Worm (Caenorhabditis elegans) whole organism, mixed stage, embryonic: ENCODE measurements around the gene K01B6.3.

Experiments used
- bed-3 ChIP-seq: fragments of 200-800 bp; sonication (Bioruptor generic); optimal IDR thresholded peaks from 3 replicates; lab custom pipeline; 2018; ENCODE audit warnings: mild to moderate bottlenecking, missing genetic modification characterization, moderate library complexity, missing compliant biosample characterization
- blmp-1 ChIP-seq: fragments of 150-350 bp; optimal IDR thresholded peaks from 2 replicates; lab custom pipeline; 2014; ENCODE audit warnings: missing biosample characterization, missing genetic modification characterization
- ces-1 ChIP-seq: fragments of 150-350 bp; optimal IDR thresholded peaks from 2 replicates; lab custom pipeline; 2014; ENCODE audit warnings: missing biosample characterization, missing genetic modification reagents, missing genetic modification characterization
- lsy-2 ChIP-seq: fragments of 150-350 bp; optimal IDR thresholded peaks from 2 replicates; lab custom pipeline; 2014; ENCODE audit warnings: missing biosample characterization, missing genetic modification characterization
- mep-1 ChIP-seq: fragments of 150-350 bp; optimal IDR thresholded peaks from 2 replicates; lab custom pipeline; 2017; ENCODE audit warnings: missing biosample characterization, missing genetic modification reagents, missing genetic modification characterization, inconsistent platforms
- mls-2 ChIP-seq: sonication (generic microtip); optimal IDR thresholded peaks from 2 replicates; lab custom pipeline; 2016; ENCODE audit warnings: mild to moderate bottlenecking, missing genetic modification characterization, moderate library complexity, missing compliant biosample characterization
- nhr-28 ChIP-seq: fragments of 150-350 bp; optimal IDR thresholded peaks from 2 replicates; lab custom pipeline; 2014; ENCODE audit warnings: missing biosample characterization, missing genetic modification characterization
- nhr-76 ChIP-seq: sonication (generic microtip); optimal IDR thresholded peaks from 2 replicates; lab custom pipeline; 2017; ENCODE audit warnings: missing biosample characterization, missing genetic modification characterization
- pha-4 ChIP-seq: fragments of 150-350 bp; optimal IDR thresholded peaks from 2 replicates; lab custom pipeline; 2018; ENCODE audit warnings: missing biosample characterization, missing genetic modification reagents, missing genetic modification characterization
- snpc-4 ChIP-seq: fragments of 150-350 bp; optimal IDR thresholded peaks from 2 replicates; lab custom pipeline; 2014; ENCODE audit warnings: missing biosample characterization, missing genetic modification characterization
- sptf-1 ChIP-seq: sonication (generic microtip); optimal IDR thresholded peaks from 2 replicates; lab custom pipeline; 2017; ENCODE audit warnings: mild to moderate bottlenecking, missing genetic modification characterization, moderate library complexity, missing compliant biosample characterization
- ztf-11 ChIP-seq: fragments of 150-350 bp; optimal IDR thresholded peaks from 2 replicates; lab custom pipeline; 2014; ENCODE audit warnings: missing biosample characterization, missing genetic modification characterization

ce11 chrIII:9254988-9255387, 45.0 kb upstream of the K01B6.3 start:
- no peak for TF ChIP-seq sptf-1
- no peak for TF ChIP-seq snpc-4 (tag; lab: Kevin White, UChicago)
- no peak for TF ChIP-seq ztf-11
- no peak for TF ChIP-seq bed-3 (GFP tag; lab: Kevin White, UChicago)
- TF ChIP-seq mep-1 (tag; lab: Kevin White, UChicago): no peak
- no peak for TF ChIP-seq blmp-1 (tag; lab: Kevin White, UChicago)
- TF ChIP-seq pha-4: no peak
- TF ChIP-seq ces-1 (GFP tag; lab: Kevin White, UChicago): no peak
- no peak for TF ChIP-seq mls-2
- no peak for TF ChIP-seq lsy-2 (tag; lab: Kevin White, UChicago)
- TF ChIP-seq nhr-76 (tag; lab: Kevin White, UChicago): no peak
- TF ChIP-seq nhr-28: no peak
